Worm (Caenorhabditis elegans): ENCODE measurements around the gene wdr-4.

Gene wdr-4

DNA sequence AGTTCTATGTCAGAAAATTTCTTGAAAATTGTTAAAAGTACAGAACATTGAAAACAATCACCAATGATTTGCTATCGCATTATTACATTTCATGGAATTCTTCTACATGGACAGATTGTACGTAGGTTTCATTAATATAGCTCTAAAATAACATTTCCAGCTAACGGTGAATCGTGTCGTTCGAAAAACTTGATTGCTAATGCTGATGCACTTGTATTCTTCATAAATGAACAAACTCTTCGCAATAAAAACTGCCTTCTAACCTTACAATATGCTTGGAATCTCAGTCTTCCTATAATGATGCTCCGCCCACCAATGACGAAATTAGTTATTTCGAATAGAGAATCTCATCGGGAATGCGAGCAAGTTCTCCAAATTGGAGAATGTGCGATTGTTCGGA lies 20.1 kb upstream of the wdr-4 start, which contains the start of gene F37A4.6:
Gene F37A4.6, plus strand, starts transcription at position 301 of the 400 bp plus-strand sequence.
- TF ChIP-seq B0310.2 (tag; optimal IDR thresholded peaks at IDR 0.05) (no peak), hmg-4 (GFP tag; optimal IDR thresholded peaks at IDR 0.05) (no peak), tbx-37 (GFP tag; conservative IDR thresholded peaks at IDR 0.05) (no peak), pes-1 (GFP tag; IDR thresholded peaks at IDR 0.05) (no peak), hmbx-1 (tag; optimal IDR thresholded peaks at IDR 0.05) (no peak)

DNA sequence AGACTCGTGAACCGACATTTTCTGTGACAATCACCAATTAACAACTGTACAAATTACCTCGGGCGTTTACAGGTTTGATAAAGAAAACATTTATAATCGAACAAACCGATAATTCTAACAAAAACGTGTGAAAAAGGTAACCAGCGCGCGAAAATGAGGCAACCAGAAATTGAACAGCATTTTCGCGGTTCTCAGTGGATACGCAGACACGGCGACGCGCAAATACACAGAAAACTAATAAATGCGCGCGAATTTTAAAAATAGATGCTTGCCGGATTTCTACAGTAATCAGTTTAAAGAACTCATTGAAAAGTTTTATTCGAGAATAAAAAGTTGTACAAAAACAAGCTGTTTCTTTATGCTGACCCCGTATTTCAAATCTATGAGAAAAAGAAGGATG lies 15.6 kb upstream of the wdr-4 start, which contains the start of gene isw-1:
Gene isw-1, minus strand, starts transcription at position 118 of the 400 bp plus-strand sequence.
- TF ChIP-seq tra-4 (tag; optimal IDR thresholded peaks at IDR 0.05), result no peak
- peak; percentile 57 for TF ChIP-seq F13C5.2 (tag; optimal IDR thresholded peaks at IDR 0.05)
- no peak for TF ChIP-seq sea-1 (GFP tag; conservative IDR thresholded peaks at IDR 0.05)
- no peak for TF ChIP-seq ama-1 (optimal IDR thresholded peaks at IDR 0.05)
- no peak for TF ChIP-seq tbx-37 (GFP tag; conservative IDR thresholded peaks at IDR 0.05)
- no peak for TF ChIP-seq ceh-13 (GFP tag; optimal IDR thresholded peaks at IDR 0.05)

DNA sequence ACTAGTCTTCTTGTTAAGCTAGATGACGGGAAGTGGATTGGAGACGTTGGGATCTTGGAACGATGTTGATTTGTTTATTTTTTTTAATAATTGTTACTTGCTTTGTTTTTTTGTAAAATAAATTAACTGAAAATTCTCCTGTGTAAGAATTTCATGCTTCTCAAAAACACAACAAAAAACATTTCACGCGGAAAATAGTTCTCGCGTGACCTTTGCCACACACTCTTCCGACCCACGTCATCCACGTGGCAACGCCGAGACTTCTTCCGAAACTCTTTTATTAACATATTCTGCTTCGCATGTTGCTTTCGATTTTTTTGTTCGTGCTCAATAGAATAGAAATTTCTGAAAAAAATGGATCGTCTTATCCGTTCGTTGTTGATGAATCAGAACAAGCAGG lies 14.0 kb upstream of the wdr-4 start, which contains the start of gene F37A4.5:
Gene F37A4.5, plus strand, starts transcription at position 301 of the 400 bp plus-strand sequence.
- TF ChIP-seq tra-4 (tag; optimal IDR thresholded peaks at IDR 0.05), result no peak
- no peak for TF ChIP-seq tbx-11 (GFP tag; IDR thresholded peaks at IDR 0.05)
- TF ChIP-seq pes-1 (GFP tag; IDR thresholded peaks at IDR 0.05), result no peak
- no peak for TF ChIP-seq aly-1 (tag; optimal IDR thresholded peaks at IDR 0.05)
- TF ChIP-seq B0310.2 (tag; optimal IDR thresholded peaks at IDR 0.05), result no peak

DNA sequence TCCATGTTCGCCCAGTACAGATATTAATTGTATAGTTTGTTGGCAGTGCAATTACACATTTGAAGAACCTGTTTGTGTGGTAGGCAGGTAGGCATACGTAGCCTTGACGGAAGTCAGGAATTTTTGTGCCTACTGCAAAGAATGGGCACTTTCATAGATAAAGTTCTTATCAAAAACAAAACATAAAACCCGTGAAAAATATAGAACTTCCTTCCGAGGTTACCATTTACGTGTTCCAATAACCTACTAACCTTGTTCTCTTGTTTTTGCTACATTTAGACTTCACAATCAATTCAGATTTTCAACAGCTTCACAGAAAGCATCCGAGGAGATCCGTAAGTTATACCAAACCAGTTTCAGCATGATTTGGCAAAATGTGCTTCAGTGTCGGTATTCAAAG lies 12.3 kb upstream of the wdr-4 start, which contains the start of gene F37A4.4:
Gene F37A4.4, plus strand, starts transcription at position 301 of the 400 bp plus-strand sequence.
- TF ChIP-seq hmbx-1 (tag; optimal IDR thresholded peaks at IDR 0.05), result no peak
- no peak for TF ChIP-seq flt-1 (GFP tag; IDR thresholded peaks at IDR 0.05)
- no peak for TF ChIP-seq ets-7 (tag; optimal IDR thresholded peaks at IDR 0.05)
- TF ChIP-seq hmg-4 (GFP tag; optimal IDR thresholded peaks at IDR 0.05), result no peak
- no peak for TF ChIP-seq ceh-13 (GFP tag; optimal IDR thresholded peaks at IDR 0.05)
- no peak for TF ChIP-seq ceh-36 (tag; optimal IDR thresholded peaks at IDR 0.05)
- TF ChIP-seq F13C5.2 (tag; optimal IDR thresholded peaks at IDR 0.05), result no peak
- no peak for TF ChIP-seq tra-4 (tag; optimal IDR thresholded peaks at IDR 0.05)
- no peak for TF ChIP-seq pes-1 (GFP tag; IDR thresholded peaks at IDR 0.05)
- no peak for TF ChIP-seq aly-1 (tag; optimal IDR thresholded peaks at IDR 0.05)
- no peak for TF ChIP-seq tbx-11 (GFP tag; IDR thresholded peaks at IDR 0.05)
- no peak for TF ChIP-seq B0310.2 (tag; optimal IDR thresholded peaks at IDR 0.05)
- TF ChIP-seq sea-1 (GFP tag; conservative IDR thresholded peaks at IDR 0.05), result no peak

DNA sequence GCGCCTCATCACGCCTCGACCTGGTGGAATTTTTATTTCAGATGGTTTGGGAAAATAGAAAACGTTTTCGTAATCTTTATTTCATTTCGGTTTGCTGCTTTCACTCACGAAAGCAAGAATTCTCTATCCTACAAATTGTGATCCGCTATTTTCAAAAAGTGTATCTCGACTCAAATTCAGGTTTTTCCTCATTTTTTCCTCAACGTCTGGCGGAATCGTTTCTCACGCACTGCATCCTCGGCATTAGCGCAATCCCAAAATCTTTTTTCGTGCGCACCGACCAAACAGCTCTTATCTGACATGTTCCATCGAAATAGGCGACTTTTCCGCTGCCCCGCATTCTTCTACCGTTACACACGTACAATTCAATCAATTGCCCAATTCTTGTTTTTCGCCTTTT lies 7.3 kb upstream of the wdr-4 start, which contains the start of gene F37A4.3:
Gene F37A4.3, plus strand, starts transcription at position 301 of the 400 bp plus-strand sequence.
- TF ChIP-seq tbx-11 (GFP tag; IDR thresholded peaks at IDR 0.05) (no peak), ets-7 (tag; optimal IDR thresholded peaks at IDR 0.05) (no peak), tbx-37 (GFP tag; conservative IDR thresholded peaks at IDR 0.05) (no peak), sea-1 (GFP tag; conservative IDR thresholded peaks at IDR 0.05) (no peak), hnd-1 (tag; optimal IDR thresholded peaks at IDR 0.05) (no peak), scrt-1 (GFP tag; IDR thresholded peaks at IDR 0.05) (no peak), aly-1 (tag; optimal IDR thresholded peaks at IDR 0.05) (no peak), B0310.2 (tag; optimal IDR thresholded peaks at IDR 0.05) (no peak), flt-1 (GFP tag; IDR thresholded peaks at IDR 0.05) (no peak), hmg-4 (GFP tag; optimal IDR thresholded peaks at IDR 0.05) (no peak), F13C5.2 (tag; optimal IDR thresholded peaks at IDR 0.05) (no peak), tra-4 (tag; optimal IDR thresholded peaks at IDR 0.05) (no peak), ama-1 (optimal IDR thresholded peaks at IDR 0.05) (no peak), ceh-36 (tag; optimal IDR thresholded peaks at IDR 0.05) (no peak), pes-1 (GFP tag; IDR thresholded peaks at IDR 0.05) (no peak), ceh-13 (GFP tag; optimal IDR thresholded peaks at IDR 0.05) (no peak), hmbx-1 (tag; optimal IDR thresholded peaks at IDR 0.05) (no peak)

DNA sequence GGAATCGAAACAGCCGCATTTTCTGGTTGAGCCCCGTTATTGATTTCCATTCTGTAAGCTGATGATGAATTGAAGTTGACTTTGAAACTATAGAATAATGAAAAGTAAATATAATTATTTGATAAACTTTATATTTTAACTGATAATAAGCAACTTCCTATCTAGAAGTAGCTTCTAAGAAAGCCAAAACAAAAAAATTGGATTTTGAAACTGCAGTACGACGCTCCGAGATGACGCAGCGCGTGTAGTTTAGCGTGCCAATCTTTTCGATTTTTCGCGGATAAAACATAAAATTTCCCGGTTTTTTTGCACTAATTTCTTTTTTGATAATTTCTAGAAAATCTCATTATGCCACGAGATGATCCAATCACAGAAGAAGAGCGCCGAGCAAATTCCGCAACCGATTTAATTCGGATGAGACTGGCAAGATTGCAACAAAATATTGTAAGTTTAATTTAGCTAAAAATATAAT lies 3.3 kb upstream of the wdr-4 start, which contains the start of the genes bath-41 and F37A4.2:
Gene bath-41, minus strand, starts transcription at position 51 of the 472 bp plus-strand sequence.
Gene F37A4.2, plus strand, starts transcription at position 247 of the 472 bp plus-strand sequence.
- TF ChIP-seq pes-1 (GFP tag; IDR thresholded peaks at IDR 0.05), result no peak
- TF ChIP-seq tbx-11 (GFP tag; IDR thresholded peaks at IDR 0.05), result no peak
- TF ChIP-seq hmg-4 (GFP tag; optimal IDR thresholded peaks at IDR 0.05), result no peak
- no peak for TF ChIP-seq ceh-36 (tag; optimal IDR thresholded peaks at IDR 0.05)
- no peak for TF ChIP-seq sea-1 (GFP tag; conservative IDR thresholded peaks at IDR 0.05)
- no peak for TF ChIP-seq tbx-37 (GFP tag; conservative IDR thresholded peaks at IDR 0.05)
- TF ChIP-seq aly-1 (tag; optimal IDR thresholded peaks at IDR 0.05), result no peak
- no peak for TF ChIP-seq hnd-1 (tag; optimal IDR thresholded peaks at IDR 0.05)
- no peak for TF ChIP-seq hmbx-1 (tag; optimal IDR thresholded peaks at IDR 0.05)
- no peak for TF ChIP-seq F13C5.2 (tag; optimal IDR thresholded peaks at IDR 0.05)
- no peak for TF ChIP-seq ets-7 (tag; optimal IDR thresholded peaks at IDR 0.05)

DNA sequence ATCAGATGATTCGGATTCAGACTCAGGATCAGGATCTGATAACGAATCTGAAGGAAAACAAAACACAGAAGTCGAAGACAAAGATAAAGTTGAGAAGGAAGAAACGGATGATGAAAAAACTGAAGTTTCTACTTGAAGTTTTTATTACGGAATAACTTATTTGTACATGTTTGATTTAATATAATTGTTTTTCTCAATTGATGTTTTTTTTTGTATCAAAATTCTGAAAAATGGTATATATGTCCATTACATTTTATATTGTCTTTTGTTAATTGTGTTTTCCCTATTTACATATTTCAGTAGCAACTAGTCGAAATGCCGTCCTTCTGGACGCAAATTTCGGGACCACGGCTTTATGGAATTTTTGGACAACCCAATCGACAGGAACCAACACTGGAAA lies 2.5 kb upstream of the wdr-4 start, which contains the start of gene F37A4.1:
Gene F37A4.1, plus strand, starts transcription at position 301 of the 400 bp plus-strand sequence.
- TF ChIP-seq tbx-11 (GFP tag; IDR thresholded peaks at IDR 0.05) (no peak), hnd-1 (tag; optimal IDR thresholded peaks at IDR 0.05) (no peak), ceh-36 (tag; optimal IDR thresholded peaks at IDR 0.05) (no peak), ceh-13 (GFP tag; optimal IDR thresholded peaks at IDR 0.05) (no peak), tra-4 (tag; optimal IDR thresholded peaks at IDR 0.05) (no peak), pes-1 (GFP tag; IDR thresholded peaks at IDR 0.05) (no peak), scrt-1 (GFP tag; IDR thresholded peaks at IDR 0.05) (no peak)

DNA sequence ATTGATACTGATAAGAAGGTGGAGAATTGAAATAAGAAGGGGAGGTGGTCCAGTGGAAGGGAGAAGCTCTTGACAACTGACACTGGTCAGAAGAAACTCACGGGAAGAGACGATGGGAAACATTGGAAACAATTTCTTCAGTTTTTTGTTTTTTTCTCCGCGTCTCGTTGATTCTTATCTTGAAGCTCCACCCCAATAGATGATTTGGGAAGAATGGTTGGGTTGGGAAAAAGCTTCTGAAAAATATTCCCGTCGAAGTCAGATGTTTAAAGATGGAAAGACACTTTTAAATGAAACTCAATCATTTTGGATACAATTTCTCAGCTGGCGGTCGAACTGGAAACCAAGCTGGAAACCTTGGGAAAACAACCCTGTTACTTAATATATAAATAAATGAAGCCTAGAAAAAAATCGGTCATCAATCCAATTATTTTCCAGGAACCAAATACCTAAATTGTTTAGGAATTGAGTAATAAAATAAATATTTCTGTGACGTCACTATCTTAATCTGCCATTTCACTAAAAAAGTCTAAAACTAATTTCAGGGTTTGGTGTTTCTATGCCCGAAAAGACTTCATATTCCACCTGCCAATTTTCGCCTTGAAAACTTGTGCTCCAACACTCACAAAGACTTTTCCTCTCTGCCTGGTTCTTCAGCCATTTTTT lies 4.7 kb downstream of the wdr-4 start, which contains the start of the genes Y102E9.5 and odr-4:
Gene Y102E9.5, minus strand, starts transcription at position 101 of the 666 bp plus-strand sequence.
Gene odr-4, plus strand, starts transcription at position 616 of the 666 bp plus-strand sequence.
- TF ChIP-seq scrt-1 (GFP tag; IDR thresholded peaks at IDR 0.05) (no peak), B0310.2 (tag; optimal IDR thresholded peaks at IDR 0.05) (no peak), flt-1 (GFP tag; IDR thresholded peaks at IDR 0.05) (no peak), tbx-37 (GFP tag; conservative IDR thresholded peaks at IDR 0.05) (no peak), tbx-11 (GFP tag; IDR thresholded peaks at IDR 0.05) (no peak), ets-7 (tag; optimal IDR thresholded peaks at IDR 0.05) (no peak), sea-1 (GFP tag; conservative IDR thresholded peaks at IDR 0.05) (no peak), tra-4 (tag; optimal IDR thresholded peaks at IDR 0.05) (no peak), hmg-4 (GFP tag; optimal IDR thresholded peaks at IDR 0.05) (no peak), hnd-1 (tag; optimal IDR thresholded peaks at IDR 0.05) (no peak), pes-1 (GFP tag; IDR thresholded peaks at IDR 0.05) (no peak)

Data from whole organism, early embryonic.